Worm (Caenorhabditis elegans): ENCODE data around the gene clec-177.

ce11 chrIV:4996956-4997355 is 10.6 kb downstream of the clec-177 start:
- TF ChIP-seq ztf-4 (tag; optimal IDR thresholded peaks at IDR 0.05) (no peak), elt-3 (tag; optimal IDR thresholded peaks at IDR 0.05) (no peak), ceh-82 (tag; optimal IDR thresholded peaks at IDR 0.05) (no peak), dpl-1 (GFP tag; optimal IDR thresholded peaks at IDR 0.05) (no peak), fos-1 (tag; optimal IDR thresholded peaks at IDR 0.05) (no peak), sup-37 (GFP tag; optimal IDR thresholded peaks at IDR 0.05) (no peak), grh-1 (GFP tag; IDR thresholded peaks at IDR 0.05) (no peak)
